Worm (Caenorhabditis elegans) whole organism, young adult: ENCODE data around the gene F27D9.12.
"Not testable (repeated sequence)": the region's sequence is repeated elsewhere in the genome, so short reads cannot be mapped to it uniquely, and the experiment has no call there.

Experiments
- F22D6.2 ChIP-seq: sonication (generic microtip); optimal IDR thresholded peaks from 2 replicates; lab custom pipeline; 2016; ENCODE audit warnings: mild to moderate bottlenecking, missing genetic modification characterization, missing compliant biosample characterization
- F52B5.7 ChIP-seq: sonication (generic microtip); optimal IDR thresholded peaks from 2 replicates; lab custom pipeline; 2016; ENCODE audit warnings: mild to moderate bottlenecking, missing genetic modification characterization, missing compliant biosample characterization
- F55B11.4 ChIP-seq: sonication (generic microtip); optimal IDR thresholded peaks from 2 replicates; lab custom pipeline; 2016; ENCODE audit warnings: missing compliant biosample characterization, missing genetic modification characterization, borderline replicate concordance; ENCODE audit not compliant: insufficient read depth
- K12H6.12 ChIP-seq: fragments of 200-800 bp; sonication (Bioruptor generic); optimal IDR thresholded peaks from 2 replicates; lab custom pipeline; 2018; ENCODE audit warnings: mild to moderate bottlenecking, missing genetic modification characterization, missing compliant biosample characterization
- ZK185.1 ChIP-seq: sonication (generic microtip); optimal IDR thresholded peaks from 2 replicates; lab custom pipeline; 2016; ENCODE audit warnings: mild to moderate bottlenecking, missing genetic modification characterization, missing compliant biosample characterization; ENCODE audit not compliant: poor library complexity, severe bottlenecking
- akir-1 ChIP-seq: fragments of 200-800 bp; sonication (Bioruptor generic); optimal IDR thresholded peaks from 2 replicates; lab custom pipeline; 2018; ENCODE audit warnings: mild to moderate bottlenecking, missing genetic modification characterization, moderate library complexity, missing compliant biosample characterization
- aptf-2 ChIP-seq: fragments of 200-800 bp; sonication (Bioruptor generic); conservative IDR thresholded peaks from 2 replicates; pipeline ENCODE4 v1.3.6; 2022; ENCODE audit warnings: missing genetic modification reagents, missing genetic modification characterization, missing compliant biosample characterization
- athp-1 ChIP-seq: sonication (generic microtip); optimal IDR thresholded peaks from 2 replicates; lab custom pipeline; 2017; ENCODE audit warnings: mild to moderate bottlenecking, missing genetic modification characterization, missing compliant biosample characterization
- attf-3 ChIP-seq: fragments of 200-800 bp; sonication (Bioruptor generic); conservative IDR thresholded peaks from 2 replicates; pipeline ENCODE4 v1.3.6; 2022; ENCODE audit warnings: missing genetic modification reagents, missing genetic modification characterization, missing compliant biosample characterization
- bed-2 ChIP-seq: fragments of 200-800 bp; sonication (Bioruptor generic); IDR thresholded peaks from 2 replicates; pipeline ENCODE4 v1.3.6; 2022; ENCODE audit warnings: missing genetic modification reagents, missing genetic modification characterization, missing compliant biosample characterization
- ceh-100 ChIP-seq: fragments of 200-800 bp; sonication (Bioruptor generic); IDR thresholded peaks from 2 replicates; pipeline ENCODE4 v1.3.6; 2022; ENCODE audit warnings: missing genetic modification reagents, missing genetic modification characterization, missing compliant biosample characterization
- die-1 ChIP-seq: sonication (generic microtip); optimal IDR thresholded peaks from 2 replicates; lab custom pipeline; 2016; ENCODE audit warnings: missing genotype, mild to moderate bottlenecking, missing genetic modification characterization, missing compliant biosample characterization
- efl-1 ChIP-seq: fragments of 150-350 bp; optimal IDR thresholded peaks from 2 replicates; lab custom pipeline; 2014; ENCODE audit warnings: missing biosample characterization, missing genetic modification reagents, missing genetic modification characterization
- egl-44 ChIP-seq: fragments of 200-800 bp; sonication (Bioruptor generic); IDR thresholded peaks from 2 replicates; pipeline ENCODE4 v1.3.6; 2022; ENCODE audit warnings: missing genetic modification reagents, missing genetic modification characterization, missing compliant biosample characterization
- egrh-3 ChIP-seq: fragments of 200-800 bp; sonication (Bioruptor generic); IDR thresholded peaks from 2 replicates; pipeline ENCODE4 v1.3.6; 2022; ENCODE audit warnings: missing genetic modification reagents, missing genetic modification characterization, missing compliant biosample characterization
- ekl-4 ChIP-seq: fragments of 200-800 bp; sonication (Bioruptor generic); IDR thresholded peaks from 2 replicates; pipeline ENCODE4 v1.3.6; 2022; ENCODE audit warnings: missing genetic modification reagents, missing genetic modification characterization, missing compliant biosample characterization
- hlh-26 ChIP-seq: fragments of 200-800 bp; sonication (Bioruptor generic); conservative IDR thresholded peaks from 2 replicates; pipeline ENCODE4 v1.3.6; 2022; ENCODE audit warnings: missing genetic modification reagents, missing genetic modification characterization, missing compliant biosample characterization
- hrde-1 ChIP-seq: sonication (generic microtip); optimal IDR thresholded peaks from 2 replicates; lab custom pipeline; 2016; ENCODE audit warnings: missing genetic modification characterization, mild to moderate bottlenecking, missing compliant biosample characterization, moderate library complexity, missing genotype, missing genetic modification reagents, borderline replicate concordance
- lin-40 ChIP-seq: sonication (generic microtip); optimal IDR thresholded peaks from 2 replicates; lab custom pipeline; 2016; ENCODE audit warnings: missing genetic modification characterization, mild to moderate bottlenecking, missing compliant biosample characterization, missing genotype, missing genetic modification reagents
- madf-3 ChIP-seq: fragments of 200-800 bp; sonication (Bioruptor generic); IDR thresholded peaks from 2 replicates; pipeline ENCODE4 v1.3.6; 2022; ENCODE audit warnings: missing genetic modification reagents, missing genetic modification characterization, missing compliant biosample characterization
- madf-6 ChIP-seq: fragments of 200-800 bp; sonication (Bioruptor generic); IDR thresholded peaks from 2 replicates; pipeline ENCODE4 v1.3.6; 2022; ENCODE audit warnings: missing genetic modification reagents, missing genetic modification characterization, missing compliant biosample characterization
- mel-28 ChIP-seq: sonication (generic microtip); optimal IDR thresholded peaks from 2 replicates; lab custom pipeline; 2016; ENCODE audit warnings: borderline replicate concordance, mild to moderate bottlenecking, missing genetic modification characterization, missing compliant biosample characterization
- nhr-179 ChIP-seq: sonication (generic microtip); optimal IDR thresholded peaks from 2 replicates; lab custom pipeline; 2016; ENCODE audit warnings: mild to moderate bottlenecking, missing genetic modification characterization, missing compliant biosample characterization
- nhr-80 ChIP-seq: sonication (generic microtip); optimal IDR thresholded peaks from 2 replicates; lab custom pipeline; 2016; ENCODE audit warnings: missing genetic modification characterization, missing compliant biosample characterization
- rcor-1 ChIP-seq: fragments of 200-800 bp; sonication (Bioruptor generic); IDR thresholded peaks from 2 replicates; pipeline ENCODE4 v1.3.6; 2022; ENCODE audit warnings: missing genetic modification reagents, missing genetic modification characterization, missing compliant biosample characterization
- snpc-3.4 ChIP-seq: sonication (generic microtip); optimal IDR thresholded peaks from 2 replicates; lab custom pipeline; 2017; ENCODE audit warnings: missing genetic modification characterization, mild to moderate bottlenecking, missing compliant biosample characterization, antibody characterized with exemption, moderate library complexity, missing genotype, missing genetic modification reagents
- somi-1 ChIP-seq: fragments of 200-800 bp; sonication (Bioruptor generic); optimal IDR thresholded peaks from 2 replicates; lab custom pipeline; 2018; ENCODE audit warnings: mild to moderate bottlenecking, missing genetic modification characterization, missing compliant biosample characterization
- tbp1 ChIP-seq: fragments of 200-800 bp; sonication (Bioruptor generic); optimal IDR thresholded peaks from 2 replicates; lab custom pipeline; 2018; ENCODE audit warnings: mild to moderate bottlenecking, missing genetic modification characterization, missing compliant biosample characterization
- unc-130 ChIP-seq: sonication (generic microtip); optimal IDR thresholded peaks from 2 replicates; lab custom pipeline; 2016; ENCODE audit warnings: missing genetic modification reagents, missing genetic modification characterization, missing compliant biosample characterization
- unc-62 ChIP-seq: fragments of 150-350 bp; optimal IDR thresholded peaks from 2 replicates; lab custom pipeline; 2014; ENCODE audit warnings: missing biosample characterization, missing genetic modification reagents, missing genetic modification characterization
- xnd-1 ChIP-seq: sonication (generic microtip); optimal IDR thresholded peaks from 2 replicates; lab custom pipeline; 2016; ENCODE audit warnings: missing genotype, missing genetic modification reagents, missing genetic modification characterization, missing compliant biosample characterization
- zim-3 ChIP-seq: sonication (generic microtip); optimal IDR thresholded peaks from 2 replicates; lab custom pipeline; 2017; ENCODE audit warnings: mild to moderate bottlenecking, missing genetic modification characterization, moderate library complexity, missing compliant biosample characterization
- ztf-6 ChIP-seq: fragments of 200-800 bp; sonication (Bioruptor generic); IDR thresholded peaks from 2 replicates; pipeline ENCODE4 v1.3.6; 2022; ENCODE audit warnings: missing genetic modification reagents, missing genetic modification characterization, missing compliant biosample characterization

The F27D9.12 gene

DNA sequence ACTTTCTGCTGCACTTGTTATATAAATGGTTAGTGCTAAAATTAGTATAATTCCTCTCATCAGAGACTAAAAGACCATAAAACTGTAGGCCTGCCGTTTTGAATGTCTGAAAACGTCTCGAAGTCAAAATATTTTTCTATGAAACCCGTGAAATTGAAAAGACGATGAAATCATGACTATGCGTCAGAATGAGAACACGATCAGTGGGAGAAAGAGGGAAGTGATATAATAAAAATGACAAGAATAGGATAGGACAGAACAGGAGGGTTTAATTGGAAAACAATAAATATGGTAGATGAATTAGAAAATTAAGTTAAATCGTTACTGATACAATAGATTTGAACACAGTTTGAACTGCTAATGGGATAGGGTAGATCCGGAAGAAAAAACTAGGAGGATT lies 13.9 kb upstream of the F27D9.12 start, which contains the start of gene F27D9.7:
TSS of gene F27D9.7 (minus strand) at position 101 of the 400 bp plus-strand sequence.
- TF ChIP-seq ZK185.1 (tag; lab: Kevin White, UChicago) (no peak), egl-44 (GFP tag; lab: Robert Waterston, UW) (no peak), ekl-4 (GFP tag; lab: Robert Waterston, UW) (no peak), akir-1 (no peak), bed-2 (GFP tag; lab: Robert Waterston, UW) (no peak), efl-1 (GFP tag; lab: Kevin White, UChicago) (no peak), hrde-1 (tag; lab: Kevin White, UChicago) (no peak), ztf-6 (no peak), hlh-26 (no peak), zim-3 (tag; lab: Kevin White, UChicago) (no peak), xnd-1 (tag; lab: Kevin White, UChicago) (no peak)

DNA sequence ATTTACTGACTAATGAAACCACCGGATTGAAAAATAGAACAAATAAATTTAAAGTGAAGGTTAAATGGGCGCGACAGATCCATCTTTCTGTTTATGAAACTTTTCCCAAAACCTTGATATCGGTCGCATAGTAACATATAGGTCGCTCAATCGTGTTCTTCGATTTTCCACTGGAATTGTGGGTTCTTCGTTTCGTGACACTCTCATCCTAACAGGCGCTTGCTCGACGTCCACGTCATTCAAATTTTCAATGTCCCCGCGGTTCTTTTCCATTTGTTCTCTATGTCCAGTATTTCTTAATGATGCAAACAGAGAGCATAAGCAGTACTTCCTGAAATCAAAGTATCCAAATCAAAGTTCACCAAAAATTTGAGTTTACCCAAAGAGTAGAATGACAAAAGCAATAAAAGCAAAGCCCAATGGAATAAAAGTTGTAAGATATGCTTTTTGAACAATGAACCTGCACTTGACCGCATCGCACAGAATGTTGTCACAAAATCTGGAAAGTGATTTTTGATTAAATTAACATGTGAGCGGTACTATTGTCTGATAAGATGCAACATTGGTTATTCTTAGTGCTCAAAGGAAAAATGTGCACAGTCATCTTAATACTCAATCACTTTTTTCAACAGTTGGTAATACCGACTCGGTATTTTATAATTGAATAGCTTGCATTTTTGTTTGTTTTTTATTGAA lies 10.8 kb upstream of the F27D9.12 start, which contains the start of gene F27D9.13:
TSS of gene F27D9.13 (minus strand) at position 51 of the 696 bp plus-strand sequence.
- TF ChIP-seq die-1 (tag; lab: Kevin White, UChicago) (no peak), nhr-80 (peak; percentile 37), snpc-3.4 (tag; lab: Kevin White, UChicago) (no peak), nhr-179 (no peak), egrh-3 (GFP tag; lab: Robert Waterston, UW) (no peak)

DNA sequence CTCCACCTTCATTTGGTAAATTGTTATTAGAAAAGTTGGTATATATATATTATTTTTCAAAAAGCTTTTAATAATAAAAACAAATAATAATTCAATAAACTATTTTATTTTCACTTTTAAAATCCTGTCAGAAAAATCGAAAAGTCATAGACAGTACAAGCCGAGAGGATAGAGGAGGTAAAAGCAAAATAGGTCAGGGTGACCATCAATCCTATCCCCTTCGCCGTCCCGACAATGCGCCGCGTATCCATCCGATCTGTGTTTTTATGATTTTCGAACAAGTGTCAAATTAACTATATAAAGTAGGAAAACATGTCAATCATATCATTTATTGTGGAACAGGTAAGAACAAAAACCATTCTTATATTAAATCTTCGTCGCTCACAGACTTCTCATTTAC lies 8.6 kb upstream of the F27D9.12 start:
- TF ChIP-seq F22D6.2 (tag; lab: Kevin White, UChicago) = no peak
- TF ChIP-seq K12H6.12 = no peak
- no peak for TF ChIP-seq unc-130
- TF ChIP-seq athp-1 (tag; lab: Kevin White, UChicago) = no peak
- TF ChIP-seq somi-1 = no peak
- TF ChIP-seq madf-3 (GFP tag; lab: Robert Waterston, UW) = no peak
- no peak for TF ChIP-seq ceh-100 (GFP tag; lab: Robert Waterston, UW)
- TF ChIP-seq aptf-2 (GFP tag; lab: Robert Waterston, UW) = no peak
- no peak for TF ChIP-seq hlh-26
- no peak for TF ChIP-seq attf-3 (GFP tag; lab: Robert Waterston, UW)
- no peak for TF ChIP-seq mel-28 (tag; lab: Kevin White, UChicago)
- TF ChIP-seq lin-40 (tag; lab: Kevin White, UChicago) = no peak
- no peak for TF ChIP-seq rcor-1 (GFP tag; lab: Robert Waterston, UW)
- TF ChIP-seq F55B11.4 = no peak
- no peak for TF ChIP-seq ztf-6
- TF ChIP-seq unc-62 (GFP tag; lab: Kevin White, UChicago) = no peak
- no peak for TF ChIP-seq egl-44 (GFP tag; lab: Robert Waterston, UW)
- no peak for TF ChIP-seq tbp1 (GFP tag; lab: Kevin White, UChicago)

DNA sequence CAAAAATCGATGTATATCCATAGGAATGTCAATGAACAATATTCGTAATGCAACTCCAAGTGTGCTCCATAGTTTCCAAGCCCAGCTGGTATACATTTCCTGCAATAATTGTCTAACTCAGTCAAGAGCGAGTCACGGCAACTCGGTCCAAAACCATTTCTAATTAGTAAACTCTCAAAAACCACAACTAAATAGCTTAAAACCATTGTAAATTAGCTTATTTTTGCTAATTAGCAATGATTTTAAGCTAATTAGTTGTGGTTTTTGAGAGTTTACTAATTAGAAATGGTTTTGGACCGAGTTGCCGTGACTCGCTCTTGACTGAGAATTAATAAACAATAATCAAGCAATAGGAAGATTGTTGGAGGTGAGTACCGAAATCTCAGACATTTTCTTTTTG lies 8.0 kb upstream of the F27D9.12 start, which contains the start of gene dhs-29:
TSS of gene dhs-29 (minus strand) at position 101 of the 400 bp plus-strand sequence.
- TF ChIP-seq F52B5.7; akir-1; madf-6 (GFP tag; lab: Robert Waterston, UW): not testable (repeated sequence)
